Worm (Caenorhabditis elegans): ENCODE data around the gene nas-9.

DNA sequence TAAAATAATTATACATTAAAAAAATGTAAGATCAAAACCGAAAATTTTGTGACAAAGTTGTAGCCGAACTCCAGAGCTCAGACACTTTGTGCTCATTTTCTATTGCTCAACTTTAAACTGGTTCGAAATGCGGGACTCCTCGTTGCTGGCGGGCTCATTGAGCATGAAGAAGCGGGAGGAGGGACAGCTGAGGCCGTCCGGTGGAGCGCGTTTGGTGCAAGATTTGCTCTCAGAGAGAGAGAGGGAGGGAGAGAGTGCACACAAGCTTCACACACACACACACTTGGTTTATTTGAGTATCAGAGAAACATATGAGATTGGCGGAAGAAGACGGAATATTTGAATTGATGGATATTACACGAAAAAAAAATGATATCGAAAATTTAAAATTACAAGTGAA lies 29.2 kb downstream of the nas-9 start:
- TF ChIP-seq ama-1 (optimal IDR thresholded peaks at IDR 0.05) (no peak), tra-4 (tag; optimal IDR thresholded peaks at IDR 0.05) (no peak), hmg-4 (GFP tag; optimal IDR thresholded peaks at IDR 0.05) (peak; percentile 54), ceh-36 (tag; optimal IDR thresholded peaks at IDR 0.05) (no peak), hnd-1 (tag; optimal IDR thresholded peaks at IDR 0.05) (no peak), scrt-1 (GFP tag; IDR thresholded peaks at IDR 0.05) (no peak), ets-7 (tag; optimal IDR thresholded peaks at IDR 0.05) (no peak), flt-1 (GFP tag; IDR thresholded peaks at IDR 0.05) (no peak), pes-1 (GFP tag; IDR thresholded peaks at IDR 0.05) (no peak), B0310.2 (tag; optimal IDR thresholded peaks at IDR 0.05) (no peak), aly-1 (tag; optimal IDR thresholded peaks at IDR 0.05) (no peak), sea-1 (GFP tag; conservative IDR thresholded peaks at IDR 0.05) (no peak), ceh-13 (GFP tag; optimal IDR thresholded peaks at IDR 0.05) (no peak)
